Worm (Caenorhabditis elegans) whole organism, late embryonic: Measurements from ENCODE around the gene F49F1.7.
A peak's percentile ranks its signal among the peaks of the same experiment; 100 is the strongest.
"Not testable (repeated sequence)": the region's sequence is repeated elsewhere in the genome, so short reads cannot be mapped to it uniquely, and the experiment has no call there.

ENCODE experiments used
- C38D4.7 ChIP-seq: fragments of 200-800 bp; sonication (Bioruptor generic); optimal IDR thresholded peaks from 2 replicates; lab custom pipeline; 2018; ENCODE audit warnings: mild to moderate bottlenecking, missing genetic modification characterization, moderate library complexity, missing compliant biosample characterization
- F13H6.1 ChIP-seq: sonication (generic microtip); optimal IDR thresholded peaks from 2 replicates; lab custom pipeline; 2016; ENCODE audit warnings: missing genetic modification characterization, missing compliant biosample characterization
- K02D7.2 ChIP-seq: sonication (generic microtip); optimal IDR thresholded peaks from 2 replicates; lab custom pipeline; 2017; ENCODE audit warnings: mild to moderate bottlenecking, missing genetic modification characterization, missing compliant biosample characterization
- K09A11.1 ChIP-seq: sonication (generic microtip); optimal IDR thresholded peaks from 2 replicates; lab custom pipeline; 2017; ENCODE audit warnings: antibody characterized with exemption, mild to moderate bottlenecking, missing genetic modification characterization, missing compliant biosample characterization; ENCODE audit not compliant: insufficient read depth
- Y22D7AL.16 ChIP-seq: sonication (generic microtip); optimal IDR thresholded peaks from 2 replicates; lab custom pipeline; 2016; ENCODE audit warnings: missing genetic modification characterization, missing compliant biosample characterization
- ahr-1 ChIP-seq: sonication (generic microtip); optimal IDR thresholded peaks from 2 replicates; lab custom pipeline; 2016; ENCODE audit warnings: missing genetic modification characterization, missing compliant biosample characterization
- ceh-18 ChIP-seq: sonication (generic microtip); optimal IDR thresholded peaks from 2 replicates; lab custom pipeline; 2016; ENCODE audit warnings: missing genetic modification characterization, missing compliant biosample characterization
- ceh-19 ChIP-seq: fragments of 200-800 bp; sonication (Bioruptor generic); optimal IDR thresholded peaks from 2 replicates; lab custom pipeline; 2018; ENCODE audit warnings: mild to moderate bottlenecking, missing genetic modification characterization, missing compliant biosample characterization
- ceh-2 ChIP-seq: sonication (generic microtip); optimal IDR thresholded peaks from 2 replicates; lab custom pipeline; 2016; ENCODE audit warnings: missing genotype, missing genetic modification characterization, missing compliant biosample characterization
- ceh-22 ChIP-seq: sonication (generic microtip); optimal IDR thresholded peaks from 2 replicates; lab custom pipeline; 2017; ENCODE audit warnings: missing biosample characterization, missing genetic modification characterization
- ceh-24 ChIP-seq: sonication (generic microtip); optimal IDR thresholded peaks from 2 replicates; lab custom pipeline; 2016; ENCODE audit warnings: mild to moderate bottlenecking, missing genetic modification characterization, missing compliant biosample characterization
- ceh-48 ChIP-seq: sonication (generic microtip); optimal IDR thresholded peaks from 2 replicates; lab custom pipeline; 2016; ENCODE audit warnings: missing genetic modification characterization, inconsistent platforms, missing compliant biosample characterization
- dve-1 ChIP-seq: sonication (generic microtip); optimal IDR thresholded peaks from 2 replicates; lab custom pipeline; 2017; ENCODE audit warnings: antibody characterized with exemption, mild to moderate bottlenecking, missing genetic modification characterization, missing compliant biosample characterization
- elt-2 ChIP-seq: sonication (generic microtip); optimal IDR thresholded peaks from 2 replicates; lab custom pipeline; 2016; ENCODE audit warnings: missing genetic modification reagents, missing genetic modification characterization, missing compliant biosample characterization
- elt-4 ChIP-seq: sonication (generic microtip); optimal IDR thresholded peaks from 2 replicates; lab custom pipeline; 2016; ENCODE audit warnings: missing genetic modification characterization, missing compliant biosample characterization
- ets-4 ChIP-seq: sonication (generic microtip); optimal IDR thresholded peaks from 2 replicates; lab custom pipeline; 2016; ENCODE audit warnings: missing genetic modification characterization, missing compliant biosample characterization
- fax-1 ChIP-seq: sonication (generic microtip); optimal IDR thresholded peaks from 2 replicates; lab custom pipeline; 2016; ENCODE audit warnings: missing genotype, missing genetic modification characterization, missing compliant biosample characterization
- fkh-10 ChIP-seq: fragments of 150-350 bp; optimal IDR thresholded peaks from 2 replicates; lab custom pipeline; 2014; ENCODE audit warnings: missing biosample characterization, missing genetic modification reagents, missing genetic modification characterization
- fkh-6 ChIP-seq: sonication (generic microtip); optimal IDR thresholded peaks from 2 replicates; lab custom pipeline; 2016; ENCODE audit warnings: missing genetic modification characterization, missing compliant biosample characterization
- hlh-15 ChIP-seq: sonication (generic microtip); optimal IDR thresholded peaks from 2 replicates; lab custom pipeline; 2016; ENCODE audit warnings: missing genetic modification characterization, missing compliant biosample characterization
- lim-6 ChIP-seq: sonication (generic microtip); optimal IDR thresholded peaks from 2 replicates; lab custom pipeline; 2016; ENCODE audit warnings: missing genetic modification characterization, missing compliant biosample characterization
- lin-11 ChIP-seq: fragments of 200-800 bp; sonication (Bioruptor generic); optimal IDR thresholded peaks from 2 replicates; lab custom pipeline; 2018; ENCODE audit warnings: mild to moderate bottlenecking, missing genetic modification characterization, missing compliant biosample characterization
- nhr-11 ChIP-seq: fragments of 150-350 bp; optimal IDR thresholded peaks from 2 replicates; lab custom pipeline; 2014; ENCODE audit warnings: missing biosample characterization, missing genetic modification characterization
- odd-2 ChIP-seq: sonication (generic microtip); optimal IDR thresholded peaks from 2 replicates; lab custom pipeline; 2017; ENCODE audit warnings: antibody characterized with exemption, mild to moderate bottlenecking, missing genetic modification characterization, missing compliant biosample characterization
- pag-3 ChIP-seq: sonication (generic microtip); optimal IDR thresholded peaks from 2 replicates; lab custom pipeline; 2016; ENCODE audit warnings: missing compliant biosample characterization, missing genetic modification characterization, borderline replicate concordance
- pha-4 ChIP-seq: fragments of 150-350 bp; optimal IDR thresholded peaks from 2 replicates; lab custom pipeline; 2018; ENCODE audit warnings: missing biosample characterization, missing genetic modification reagents, missing genetic modification characterization
- pros-1 ChIP-seq: fragments of 150-350 bp; optimal IDR thresholded peaks from 2 replicates; lab custom pipeline; 2014; ENCODE audit warnings: missing biosample characterization, missing genetic modification reagents, missing genetic modification characterization
- ref-2 ChIP-seq: sonication (generic microtip); optimal IDR thresholded peaks from 2 replicates; lab custom pipeline; 2016; ENCODE audit warnings: missing genetic modification characterization, missing compliant biosample characterization
- rnt-1 ChIP-seq: sonication (generic microtip); optimal IDR thresholded peaks from 2 replicates; lab custom pipeline; 2016; ENCODE audit warnings: missing genetic modification characterization, missing compliant biosample characterization
- syd-9 ChIP-seq: sonication (generic microtip); optimal IDR thresholded peaks from 2 replicates; lab custom pipeline; 2016; ENCODE audit warnings: mild to moderate bottlenecking, missing genetic modification characterization, moderate library complexity, missing compliant biosample characterization
- tbx-2 ChIP-seq: sonication (generic microtip); optimal IDR thresholded peaks from 2 replicates; lab custom pipeline; 2016; ENCODE audit warnings: missing genetic modification characterization, missing compliant biosample characterization
- ttx-3 ChIP-seq: sonication (generic microtip); optimal IDR thresholded peaks from 2 replicates; lab custom pipeline; 2016; ENCODE audit warnings: missing genetic modification reagents, missing genetic modification characterization, missing compliant biosample characterization

Gene F49F1.7

DNA sequence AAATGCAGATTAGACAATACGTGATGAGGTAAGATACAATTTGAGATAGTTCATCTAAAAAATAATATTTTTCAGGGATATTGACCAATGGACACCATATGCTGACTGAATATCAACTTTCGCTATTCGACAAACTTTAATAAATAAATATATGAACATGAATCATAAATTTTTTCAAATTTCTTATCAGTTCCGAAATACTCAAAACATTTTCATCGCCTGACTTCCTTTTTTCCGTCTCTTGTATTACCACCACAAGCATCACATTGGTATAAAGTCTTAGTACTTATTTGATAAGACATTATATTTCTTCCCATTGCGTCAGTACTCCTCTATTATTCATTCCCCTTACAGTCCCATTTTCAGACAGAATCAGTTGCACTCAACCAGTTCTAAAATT lies 26.6 kb upstream of the F49F1.7 start, which contains the start of the genes K08D10.10 and R07C12.1:
TSS of gene K08D10.10 (plus strand) at position 93 of the 400 bp plus-strand sequence.
TSS of gene R07C12.1 (plus strand) at position 314 of the 400 bp plus-strand sequence.
- TF ChIP-seq elt-2 (tag; lab: Kevin White, UChicago), result no peak
- no peak for TF ChIP-seq K02D7.2 (tag; lab: Kevin White, UChicago)
- TF ChIP-seq dve-1 (tag; lab: Kevin White, UChicago), result no peak
- no peak for TF ChIP-seq syd-9 (tag; lab: Kevin White, UChicago)
- TF ChIP-seq tbx-2 (tag; lab: Kevin White, UChicago), result no peak
- no peak for TF ChIP-seq lim-6 (tag; lab: Kevin White, UChicago)
- TF ChIP-seq F13H6.1 (tag; lab: Kevin White, UChicago), result no peak

DNA sequence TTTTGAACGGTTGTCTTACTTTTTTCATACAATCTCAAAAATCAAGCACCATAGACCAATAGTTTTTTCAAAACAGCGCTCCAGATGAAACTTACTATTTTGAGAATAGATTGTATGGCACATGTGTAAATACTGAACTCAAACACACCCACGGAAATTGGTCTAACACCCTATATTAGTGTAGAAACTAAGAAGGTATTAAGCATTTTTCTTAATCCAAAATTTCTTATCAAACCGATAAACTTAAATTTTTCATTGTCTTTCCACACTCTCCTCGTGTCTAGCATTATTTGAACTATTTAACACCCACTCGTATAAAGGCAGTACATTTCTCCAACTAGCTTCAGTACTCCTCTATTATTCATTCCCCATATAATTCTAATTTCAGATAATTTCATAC lies 24.6 kb upstream of the F49F1.7 start:
- TF ChIP-seq K02D7.2 (tag; lab: Kevin White, UChicago) (no peak), F13H6.1 (tag; lab: Kevin White, UChicago) (no peak), Y22D7AL.16 (no peak), ceh-24 (no peak), ceh-18 (tag; lab: Kevin White, UChicago) (no peak), fax-1 (no peak), rnt-1 (tag; lab: Kevin White, UChicago) (no peak), ref-2 (tag; lab: Kevin White, UChicago) (no peak), fkh-10 (no peak), ceh-48 (no peak), elt-4 (no peak), pag-3 (tag; lab: Kevin White, UChicago) (no peak), K09A11.1 (no peak)

DNA sequence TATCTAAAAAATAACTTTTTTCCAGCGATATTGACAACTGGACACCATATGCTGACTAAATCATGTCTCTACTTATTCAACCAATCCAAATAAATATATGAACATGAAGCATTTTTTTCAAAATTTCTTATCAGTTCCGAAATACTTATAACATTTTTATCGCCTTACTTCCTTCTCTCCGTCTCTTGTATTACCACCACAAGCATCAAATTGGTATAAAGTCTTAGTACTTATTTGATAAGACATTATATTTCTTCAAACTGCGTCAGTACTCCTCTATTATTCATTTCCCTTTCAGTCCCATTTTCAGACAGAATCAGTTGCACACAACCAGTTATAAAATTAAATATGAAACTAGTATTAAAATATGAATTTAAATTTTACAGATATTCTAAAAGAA lies 22.3 kb upstream of the F49F1.7 start:
- TF ChIP-seq C38D4.7 (no peak), elt-2 (tag; lab: Kevin White, UChicago) (peak; percentile 47), ttx-3 (tag; lab: Kevin White, UChicago) (no peak)
- TF ChIP-seq, all 69 proteins: peak for 1

DNA sequence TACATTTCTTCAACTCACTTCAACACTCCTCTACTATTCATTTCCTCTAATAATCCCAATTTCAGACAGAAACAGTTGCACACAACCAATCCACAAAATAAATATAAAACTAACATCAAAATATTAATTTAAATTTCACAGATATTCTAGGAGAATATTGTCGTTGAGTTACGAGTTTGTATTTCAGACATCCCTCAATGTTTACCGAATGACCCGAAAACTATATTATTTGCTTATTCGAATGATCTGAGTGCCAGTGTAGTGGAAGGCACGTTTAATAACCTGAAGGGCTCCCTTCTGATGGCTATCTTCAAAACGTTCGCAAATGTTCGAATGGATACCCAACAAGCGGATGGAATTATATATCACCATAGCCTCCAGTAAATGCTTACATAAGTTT lies 19.2 kb upstream of the F49F1.7 start, which contains the start of gene R07C12.3:
TSS of gene R07C12.3 (plus strand) at position 301 of the 400 bp plus-strand sequence.
- TF ChIP-seq ceh-2 (no peak), fkh-10 (no peak), nhr-11 (tag; lab: Kevin White, UChicago) (no peak), ceh-19 (GFP tag; lab: Kevin White, UChicago) (no peak), hlh-15 (tag; lab: Kevin White, UChicago) (no peak), odd-2 (tag; lab: Kevin White, UChicago) (no peak), dve-1 (tag; lab: Kevin White, UChicago) (no peak), fkh-6 (tag; lab: Kevin White, UChicago) (no peak), pha-4 (no peak), elt-2 (tag; lab: Kevin White, UChicago) (no peak), ceh-22 (no peak)
- TF ChIP-seq, all 69 proteins: peak for 0

DNA sequence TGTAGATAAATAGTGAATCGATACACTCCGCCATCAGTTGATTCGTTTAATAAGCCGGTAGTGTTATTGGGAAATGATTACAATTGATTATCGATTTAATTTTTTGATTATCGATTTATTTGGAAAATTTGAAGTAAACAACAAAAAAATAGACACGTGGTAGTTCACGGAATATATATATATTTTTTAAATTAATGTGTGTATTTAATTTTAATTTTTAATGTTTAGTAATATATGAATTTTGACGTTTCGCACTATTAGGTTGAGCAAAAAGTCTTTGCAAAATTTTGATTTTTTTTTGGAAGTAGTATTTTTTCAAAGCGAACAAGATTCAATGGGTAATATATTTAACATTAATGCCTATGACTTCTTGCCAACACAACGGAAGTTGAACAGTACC lies 17.4 kb upstream of the F49F1.7 start, which contains the start of gene F49F1.12:
TSS of gene F49F1.12 (minus strand) at position 101 of the 400 bp plus-strand sequence.
- TF ChIP-seq ahr-1; tbx-2 (tag; lab: Kevin White, UChicago); K09A11.1: not testable (repeated sequence)

DNA sequence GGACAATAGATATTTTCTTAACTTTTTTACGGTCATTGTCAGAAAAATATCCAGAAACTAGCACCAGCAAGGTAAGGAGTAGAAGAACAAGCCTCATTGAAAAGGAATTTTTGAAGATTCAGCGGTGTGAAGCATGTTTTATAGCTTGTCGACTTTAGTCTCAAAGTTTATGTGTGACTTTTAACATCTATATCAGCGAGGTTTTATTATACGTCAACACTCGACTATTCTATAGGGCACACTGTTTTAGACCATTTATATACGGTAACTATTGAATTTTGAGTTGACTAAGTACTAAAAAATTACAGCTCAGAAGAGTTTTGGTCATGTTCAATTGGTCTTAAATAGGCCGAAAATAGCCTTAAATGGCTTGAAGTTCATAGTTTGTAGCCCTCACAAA lies 15.8 kb upstream of the F49F1.7 start, which contains the start of gene F49F1.11:
TSS of gene F49F1.11 (minus strand) at position 101 of the 400 bp plus-strand sequence.
- TF ChIP-seq ets-4 (tag; lab: Kevin White, UChicago) (no peak), dve-1 (tag; lab: Kevin White, UChicago) (no peak), tbx-2 (tag; lab: Kevin White, UChicago) (no peak), lin-11 (tag; lab: Kevin White, UChicago) (no peak), pros-1 (tag; lab: Kevin White, UChicago) (no peak)
